Fruit fly (Drosophila melanogaster): ENCODE data around the gene CG14384.

CG14384 gene

DNA sequence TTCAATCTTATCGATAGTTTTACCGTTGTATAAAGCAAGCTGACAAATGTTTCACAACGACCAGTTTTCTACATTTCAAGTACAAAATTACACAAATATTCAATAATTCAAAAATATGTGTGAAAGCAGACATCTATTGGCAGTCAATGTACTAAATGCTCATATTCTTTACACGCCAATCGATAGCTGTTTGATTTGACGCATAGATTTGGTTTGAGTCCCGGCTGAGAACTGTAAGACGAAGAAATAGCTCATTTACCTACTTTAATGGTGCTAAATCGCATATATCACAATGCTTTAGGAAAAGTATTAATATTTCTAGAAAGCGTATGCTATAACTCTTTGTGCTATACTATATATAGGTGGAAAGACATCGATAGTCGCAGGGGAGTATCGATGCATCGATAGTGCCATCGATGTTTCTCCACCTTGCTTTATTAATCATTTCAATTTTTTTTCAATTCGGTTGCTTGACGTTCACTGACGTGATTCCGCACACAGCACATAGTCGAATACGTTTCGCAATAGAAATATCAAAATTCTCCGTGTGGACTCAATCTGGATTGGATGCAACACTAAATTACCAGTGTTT, 13.2 kb upstream of the CG14384 start, which contains the start of gene Paip2 (continued):
- TF ChIP-seq Dbx (GFP tag; IDR thresholded peaks at IDR 0.05): no peak
- no peak for TF ChIP-seq esg (GFP tag; conservative IDR thresholded peaks at IDR 0.05)
- TF ChIP-seq Pdp1 (GFP tag; optimal IDR thresholded peaks at IDR 0.05): peak in 1 of 2 experiments; percentile 84
- TF ChIP-seq inv (GFP tag; IDR thresholded peaks at IDR 0.05; ENCODE audit: partially characterized antibody): peak; percentile 98
- no peak for TF ChIP-seq CG10543 (GFP tag; optimal IDR thresholded peaks at IDR 0.05)
- no peak for TF ChIP-seq peb (GFP tag; IDR thresholded peaks at IDR 0.05)
- TF ChIP-seq Drgx (GFP tag; IDR thresholded peaks at IDR 0.05): no peak
- TF ChIP-seq Fer1 (GFP tag; optimal IDR thresholded peaks at IDR 0.05): no peak
- TF ChIP-seq crc (GFP tag; optimal IDR thresholded peaks at IDR 0.05): no peak
- TF ChIP-seq CG3995 (GFP tag; optimal IDR thresholded peaks at IDR 0.05): peak; percentile 4
- TF ChIP-seq CG5180 (GFP tag; optimal IDR thresholded peaks at IDR 0.05): no peak
- TF ChIP-seq Xbp1 (GFP tag; optimal IDR thresholded peaks at IDR 0.05): no peak
- TF ChIP-seq Optix (GFP tag; IDR thresholded peaks at IDR 0.05): no peak
- TF ChIP-seq NC2β (GFP tag; optimal IDR thresholded peaks at IDR 0.05): no peak
- TF ChIP-seq Six4 (GFP tag; optimal IDR thresholded peaks at IDR 0.05): no peak
- TF ChIP-seq HLH54F (GFP tag; optimal IDR thresholded peaks at IDR 0.05): no peak
- TF ChIP-seq E2f2 (GFP tag; IDR thresholded peaks at IDR 0.05): peak; percentile 95
- TF ChIP-seq CG12769 (tag; optimal IDR thresholded peaks at IDR 0.05): peak; percentile 24
- TF ChIP-seq tx (GFP tag; optimal IDR thresholded peaks at IDR 0.05): no peak
- TF ChIP-seq Atf3 (GFP tag; optimal IDR thresholded peaks at IDR 0.05): peak; percentile 1
- TF ChIP-seq wor (GFP tag; IDR thresholded peaks at IDR 0.05): no peak
- 0 out of 3 replicates have a peak, but pooled peaks have one; percentile 21 for TF ChIP-seq row (GFP tag; IDR thresholded peaks at IDR 0.05)
- TF ChIP-seq nmo (GFP tag; optimal IDR thresholded peaks at IDR 0.05): peak; percentile 71
- TF ChIP-seq CG17359 (tag; optimal IDR thresholded peaks at IDR 0.05): no peak
- peak; percentile 25 for TF ChIP-seq gem (tag; optimal IDR thresholded peaks at IDR 0.05)
- peak in 1 of 2 experiments; percentile 5 for TF ChIP-seq dpn (GFP tag; optimal IDR thresholded peaks at IDR 0.05)
- peak; percentile 98 for TF ChIP-seq zen2 (GFP tag; IDR thresholded peaks at IDR 0.05; ENCODE audit: partially characterized antibody)

DNA sequence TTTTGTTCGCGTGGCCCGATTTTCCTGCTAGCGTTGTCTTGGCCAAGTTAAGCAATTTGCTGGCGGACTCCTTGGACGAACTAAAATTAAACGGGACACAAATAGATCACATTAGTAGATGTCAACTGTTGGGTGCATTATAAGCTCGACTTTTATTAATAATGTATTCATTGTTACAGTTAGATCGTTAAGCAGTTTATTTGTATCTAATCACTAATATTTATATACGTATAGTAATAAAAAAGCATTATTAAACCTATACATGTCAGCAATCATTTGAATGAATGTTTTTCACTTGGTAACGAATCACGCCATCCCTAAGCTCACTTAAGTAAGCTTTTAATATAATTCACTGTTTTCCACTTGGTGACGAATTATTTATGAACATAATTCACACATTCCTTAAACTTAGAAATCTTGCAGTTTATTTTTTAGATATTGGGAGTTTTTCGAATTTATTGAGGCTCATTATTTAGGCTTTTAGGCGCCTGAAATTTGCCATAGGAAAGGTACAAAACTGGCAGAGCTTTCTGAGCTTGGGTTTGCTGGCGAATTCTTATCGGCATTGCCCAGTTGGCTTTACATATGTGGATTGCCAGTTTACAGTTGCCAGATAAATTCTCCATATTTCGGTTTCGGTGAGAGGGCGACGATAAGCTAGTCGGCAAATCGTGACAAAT, 10.0 kb upstream of the CG14384 start, which contains the start of the genes CG7381 and CG7091:
TSS of gene CG7381 (minus strand) at position 101 of the 680 bp plus-strand sequence.
TSS of gene CG7091 (plus strand) at position 630 of the 680 bp plus-strand sequence.
- TF ChIP-seq br (optimal IDR thresholded peaks at IDR 0.05) (no peak), CG15696 (tag; optimal IDR thresholded peaks at IDR 0.05) (no peak), Awh (GFP tag; IDR thresholded peaks at IDR 0.05) (no peak), Lpt (GFP tag; optimal IDR thresholded peaks at IDR 0.05) (no peak), unpg (GFP tag; optimal IDR thresholded peaks at IDR 0.05) (no peak), CG18476 (GFP tag; optimal IDR thresholded peaks at IDR 0.05) (no peak), lilli (GFP tag; optimal IDR thresholded peaks at IDR 0.05) (no peak), CG16779 (GFP tag; IDR thresholded peaks at IDR 0.05) (no peak), CG11560 (tag; IDR thresholded peaks at IDR 0.05) (no peak)

DNA sequence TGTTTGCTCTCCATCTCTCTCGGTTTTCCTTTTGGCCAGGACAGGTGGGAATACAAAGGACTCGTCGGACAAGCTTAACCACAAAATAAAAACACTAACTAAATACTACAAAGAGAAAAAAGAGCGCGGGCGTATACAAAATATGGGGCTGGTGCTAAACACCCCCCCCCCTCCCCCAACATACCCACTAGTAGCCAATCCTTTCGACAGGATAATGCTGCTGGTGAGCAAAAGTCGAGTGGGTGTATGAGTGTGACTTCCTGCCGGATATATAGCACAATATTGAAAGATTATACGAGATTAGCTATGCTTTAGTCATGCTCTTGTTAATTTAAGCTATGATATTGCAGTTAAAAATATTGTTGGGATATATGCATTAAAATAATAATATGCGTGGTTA, 7.7 kb upstream of the CG14384 start:
- no peak for TF ChIP-seq slou (GFP tag; optimal IDR thresholded peaks at IDR 0.05)
- TF ChIP-seq trem (tag; optimal IDR thresholded peaks at IDR 0.05): no peak
- no peak for TF ChIP-seq Mrtf (GFP tag; IDR thresholded peaks at IDR 0.05)
- no peak for TF ChIP-seq Stat92E (GFP tag; optimal IDR thresholded peaks at IDR 0.05)
- no peak for TF ChIP-seq CG10565 (GFP tag; optimal IDR thresholded peaks at IDR 0.05)
- TF ChIP-seq Deaf1 (tag; optimal IDR thresholded peaks at IDR 0.05): no peak
- no peak for TF ChIP-seq CG12104 (GFP tag; optimal IDR thresholded peaks at IDR 0.05)
- no peak for TF ChIP-seq GATAe (GFP tag; conservative IDR thresholded peaks at IDR 0.05)
- TF ChIP-seq CG12659 (GFP tag; optimal IDR thresholded peaks at IDR 0.05): no peak
- no peak for TF ChIP-seq HLH3B (GFP tag; IDR thresholded peaks at IDR 0.05)
- no peak for TF ChIP-seq C15 (GFP tag; IDR thresholded peaks at IDR 0.05)
- no peak for TF ChIP-seq so (GFP tag; IDR thresholded peaks at IDR 0.05)
- TF ChIP-seq kay (GFP tag; optimal IDR thresholded peaks at IDR 0.05): no peak
- TF ChIP-seq CG3065 (GFP tag; optimal IDR thresholded peaks at IDR 0.05): no peak

Measured in whole organism, embryonic.